Fruit fly (Drosophila melanogaster): Measurements from ENCODE around the gene CG8673.

- TF ChIP-seq psq (optimal IDR thresholded peaks at IDR 0.05) (no peak), Myc (optimal IDR thresholded peaks at IDR 0.05) (no peak), Sin3A (optimal IDR thresholded peaks at IDR 0.05) (no peak), ttk (optimal IDR thresholded peaks at IDR 0.05) (no peak), h (optimal IDR thresholded peaks at IDR 0.05) (no peak), insv (optimal IDR thresholded peaks at IDR 0.05) (no peak)
These were observed 20.0 kb upstream of the CG8673 start for dm6 chr2L:8104094-8104493.
